Worm (Caenorhabditis elegans): ENCODE data around the gene C15H11.11.

ce11 chrV:14421325-14421724, 6.0 kb downstream of the C15H11.11 start, which contains the start of gene dhs-22:
- TF ChIP-seq ceh-16 (tag; optimal IDR thresholded peaks at IDR 0.05) (no peak), nhr-11 (tag; optimal IDR thresholded peaks at IDR 0.05) (no peak), lin-13 (GFP tag; optimal IDR thresholded peaks at IDR 0.05) (no peak), Y55F3AM.14 (GFP tag; optimal IDR thresholded peaks at IDR 0.05) (no peak), ztf-11 (tag; optimal IDR thresholded peaks at IDR 0.05) (no peak), nhr-237 (tag; optimal IDR thresholded peaks at IDR 0.05) (no peak), aly-2 (tag; optimal IDR thresholded peaks at IDR 0.05) (no peak), elt-1 (tag; optimal IDR thresholded peaks at IDR 0.05) (no peak)

Data from whole organism, L2 larva.